Worm (Caenorhabditis elegans) whole organism, L1 larva: ENCODE data around the gene W02G9.3.

Experiments used
- C04F5.9 ChIP-seq: sonication (generic microtip); optimal IDR thresholded peaks from 2 replicates; lab custom pipeline; 2016; ENCODE audit warnings: missing genetic modification characterization, missing compliant biosample characterization
- C16A3.4 ChIP-seq: fragments of 150-350 bp; optimal IDR thresholded peaks from 2 replicates; lab custom pipeline; 2014; ENCODE audit warnings: missing biosample characterization, missing genetic modification characterization
- C34B4.2 ChIP-seq: sonication (generic microtip); optimal IDR thresholded peaks from 2 replicates; lab custom pipeline; 2017; ENCODE audit warnings: mild to moderate bottlenecking, missing genetic modification characterization, missing compliant biosample characterization
- ceh-88 ChIP-seq: fragments of 200-800 bp; sonication (Bioruptor generic); IDR thresholded peaks from 2 replicates; pipeline ENCODE4 v1.3.6; 2022; ENCODE audit warnings: missing genetic modification characterization, missing compliant biosample characterization
- dsc-1 ChIP-seq: sonication (generic microtip); optimal IDR thresholded peaks from 2 replicates; lab custom pipeline; 2016; ENCODE audit warnings: mild to moderate bottlenecking, missing genetic modification characterization, missing compliant biosample characterization
- egl-27 ChIP-seq, 2 experiments: fragments of 150-350 bp in 1 of 2; sonication (generic microtip); optimal IDR thresholded peaks; 3 replicates each; lab custom pipeline; 2017 to 2018; ENCODE audit warnings: missing biosample characterization in 2 of 2, missing genetic modification characterization in 2 of 2, missing genetic modification reagents in 2 of 2
- fkh-10 ChIP-seq: sonication (generic microtip); optimal IDR thresholded peaks from 2 replicates; lab custom pipeline; 2017; ENCODE audit warnings: missing biosample characterization, missing genetic modification reagents, missing genetic modification characterization
- hlh-17 ChIP-seq: fragments of 200-800 bp; sonication (Bioruptor generic); optimal IDR thresholded peaks from 2 replicates; lab custom pipeline; 2018; ENCODE audit warnings: missing genetic modification characterization, mild to moderate bottlenecking, missing compliant biosample characterization, moderate library complexity, borderline replicate concordance
- lir-3 ChIP-seq: sonication (generic microtip); optimal IDR thresholded peaks from 2 replicates; lab custom pipeline; 2016; ENCODE audit warnings: mild to moderate bottlenecking, missing genetic modification characterization, moderate library complexity, missing compliant biosample characterization; ENCODE audit not compliant: poor library complexity
- lsy-2 ChIP-seq, 2 experiments: fragments of 150-350 bp; optimal IDR thresholded peaks; 2 replicates each; lab custom pipeline; 2014; ENCODE audit warnings: missing biosample characterization in 2 of 2, missing genetic modification characterization in 2 of 2
- nhr-47 ChIP-seq: sonication (generic microtip); optimal IDR thresholded peaks from 2 replicates; lab custom pipeline; 2016; ENCODE audit warnings: mild to moderate bottlenecking, missing genetic modification characterization, moderate library complexity, missing compliant biosample characterization
- pqm-1 ChIP-seq: sonication (generic microtip); optimal IDR thresholded peaks from 3 replicates; lab custom pipeline; 2017; ENCODE audit warnings: missing biosample characterization, missing genetic modification characterization
- snpc-4 ChIP-seq: fragments of 150-350 bp; optimal IDR thresholded peaks from 2 replicates; lab custom pipeline; 2014; ENCODE audit warnings: missing biosample characterization, missing genetic modification characterization
- ztf-4 ChIP-seq: fragments of 150-350 bp; optimal IDR thresholded peaks from 2 replicates; lab custom pipeline; 2014; ENCODE audit warnings: missing biosample characterization, missing genetic modification characterization

DNA sequence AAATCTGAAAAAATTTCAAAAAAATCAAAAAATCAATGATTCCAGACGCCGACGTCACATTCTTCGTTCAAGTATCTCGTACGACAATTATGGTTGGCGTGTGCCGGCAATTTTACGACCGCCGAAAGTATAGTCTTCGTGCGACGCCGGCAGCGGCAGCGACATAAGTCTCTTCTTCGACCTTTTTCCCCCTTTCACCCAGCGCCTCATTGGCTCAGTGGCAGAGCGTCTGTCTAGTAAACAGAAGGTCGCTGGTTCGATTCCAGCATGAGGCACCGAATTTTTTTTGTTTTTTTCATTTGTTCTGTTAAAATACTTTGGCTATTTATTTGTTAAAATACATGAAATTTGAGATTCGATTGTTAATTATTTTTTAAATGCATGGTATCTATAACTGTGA is 1.0 kb downstream of the W02G9.3 start:
- TF ChIP-seq pqm-1 (tag; lab: Kevin White, UChicago) (no peak), ztf-4 (tag; lab: Kevin White, UChicago) (no peak), snpc-4 (no peak), fkh-10 (GFP tag; lab: Kevin White, UChicago) (peak; percentile 4), C34B4.2 (no peak), egl-27 (tag; optimal IDR thresholded peaks at IDR 0.05; lab: Kevin White, UChicago) (no peak), lsy-2 (tag; optimal IDR thresholded peaks at IDR 0.05; lab: Kevin White, UChicago) (peak; percentile 30 to 59), lir-3 (tag; lab: Kevin White, UChicago) (no peak), nhr-47 (tag; lab: Kevin White, UChicago) (peak; percentile 59), dsc-1 (tag; lab: Kevin White, UChicago) (peak; percentile 25), ceh-88 (GFP tag; lab: Robert Waterston, UW) (no peak), C16A3.4 (tag; lab: Kevin White, UChicago) (peak; percentile 31), C04F5.9 (tag; lab: Kevin White, UChicago) (no peak), hlh-17 (GFP tag; lab: Kevin White, UChicago) (no peak)
